Worm (Caenorhabditis elegans) whole organism, L4/young adult: ENCODE results near the gene nhr-21.

Experiments
- W03F9.2 ChIP-seq: fragments of 150-350 bp; optimal IDR thresholded peaks from 2 replicates; lab custom pipeline; 2014; ENCODE audit warnings: missing biosample characterization, missing genetic modification characterization
- dao-5 ChIP-seq: sonication (generic microtip); optimal IDR thresholded peaks from 2 replicates; lab custom pipeline; 2016; ENCODE audit warnings: missing genotype, missing genetic modification characterization, moderate library complexity, missing compliant biosample characterization
- him-1 ChIP-seq: sonication (generic microtip); optimal IDR thresholded peaks from 2 replicates; lab custom pipeline; 2016; ENCODE audit warnings: missing genotype, missing genetic modification reagents, missing genetic modification characterization, missing compliant biosample characterization

nhr-21 gene

ce11 chrII:7325063-7325480 is 14.0 kb upstream of the nhr-21 start:
- TF ChIP-seq him-1 (tag; lab: Kevin White, UChicago) (no peak), dao-5 (tag; lab: Kevin White, UChicago) (no peak), W03F9.2 (no peak)

- TF ChIP-seq W03F9.2 (no peak), him-1 (tag; lab: Kevin White, UChicago) (no peak), dao-5 (tag; lab: Kevin White, UChicago) (no peak)
Measured at ce11 chrII:7326199-7326598, 12.8 kb upstream of the nhr-21 start.

ce11 chrII:7326997-7327396 is 12.0 kb upstream of the nhr-21 start:
- no peak for TF ChIP-seq dao-5 (tag; lab: Kevin White, UChicago)
- no peak for TF ChIP-seq W03F9.2
- TF ChIP-seq him-1 (tag; lab: Kevin White, UChicago): peak; percentile 72

- TF ChIP-seq W03F9.2 (no peak), him-1 (tag; lab: Kevin White, UChicago) (no peak), dao-5 (tag; lab: Kevin White, UChicago) (no peak)
Measured at ce11 chrII:7331224-7331623, 7.8 kb upstream of the nhr-21 start, which contains the start of gene npax-1. Gene npax-1 (minus strand): TSS chrII:7331324.

- TF ChIP-seq W03F9.2 (peak; percentile 54), him-1 (tag; lab: Kevin White, UChicago) (no peak), dao-5 (tag; lab: Kevin White, UChicago) (no peak)
Measured at ce11 chrII:7337469-7337893, 1.5 kb upstream of the nhr-21 start.

ce11 chrII:7340703-7341102 is 1.7 kb downstream of the nhr-21 start:
- no peak for TF ChIP-seq W03F9.2
- TF ChIP-seq him-1 (tag; lab: Kevin White, UChicago): no peak
- no peak for TF ChIP-seq dao-5 (tag; lab: Kevin White, UChicago)

- TF ChIP-seq W03F9.2: no peak
- no peak for TF ChIP-seq him-1 (tag; lab: Kevin White, UChicago)
Measured at ce11 chrII:7341572-7342303, 2.7 kb downstream of the nhr-21 start.

ce11 chrII:7342884-7343283 is 3.9 kb downstream of the nhr-21 start:
- no peak for TF ChIP-seq him-1 (tag; lab: Kevin White, UChicago)
- TF ChIP-seq W03F9.2: no peak
- TF ChIP-seq dao-5 (tag; lab: Kevin White, UChicago): no peak

- TF ChIP-seq dao-5 (tag; lab: Kevin White, UChicago): no peak
- no peak for TF ChIP-seq him-1 (tag; lab: Kevin White, UChicago)
- no peak for TF ChIP-seq W03F9.2
Measured at ce11 chrII:7343668-7344067, 4.6 kb downstream of the nhr-21 start.

ce11 chrII:7345858-7346257 is 6.8 kb downstream of the nhr-21 start:
- no peak for TF ChIP-seq him-1 (tag; lab: Kevin White, UChicago)
- no peak for TF ChIP-seq W03F9.2
- no peak for TF ChIP-seq dao-5 (tag; lab: Kevin White, UChicago)

- no peak for TF ChIP-seq W03F9.2
- TF ChIP-seq dao-5 (tag; lab: Kevin White, UChicago): no peak
- no peak for TF ChIP-seq him-1 (tag; lab: Kevin White, UChicago)
Measured at ce11 chrII:7348063-7348462, 9.0 kb downstream of the nhr-21 start.

- TF ChIP-seq W03F9.2 (no peak), dao-5 (tag; lab: Kevin White, UChicago) (no peak), him-1 (tag; lab: Kevin White, UChicago) (no peak)
Measured at ce11 chrII:7352507-7352906, 13.5 kb downstream of the nhr-21 start, which contains the start of gene hsp-4. Gene hsp-4 (minus strand): TSS chrII:7352645.

- TF ChIP-seq W03F9.2 (no peak), dao-5 (tag; lab: Kevin White, UChicago) (no peak), him-1 (tag; lab: Kevin White, UChicago) (no peak)
Measured at ce11 chrII:7353027-7353426, 14.0 kb downstream of the nhr-21 start.

- TF ChIP-seq W03F9.2 (no peak), dao-5 (tag; lab: Kevin White, UChicago) (no peak), him-1 (tag; lab: Kevin White, UChicago) (no peak)
Measured at ce11 chrII:7356326-7356725, 17.3 kb downstream of the nhr-21 start, which contains the start of gene haf-2. Gene haf-2 (minus strand): TSS chrII:7356426.

- TF ChIP-seq W03F9.2 (no peak), dao-5 (tag; lab: Kevin White, UChicago) (no peak), him-1 (tag; lab: Kevin White, UChicago) (no peak)
Measured at ce11 chrII:7356773-7357172, 17.7 kb downstream of the nhr-21 start.
